Fruit fly (Drosophila melanogaster) whole organism, prepupa: ENCODE data around the gene csw.
A peak's percentile ranks its signal among the peaks of the same experiment; 100 is the strongest.

Experiments
- CG10669 ChIP-seq: fragments of 200-800 bp; sonication (Bioruptor generic); optimal IDR thresholded peaks from 3 replicates; lab custom pipeline; 2018; ENCODE audit warnings: missing biosample characterization, mild to moderate bottlenecking, missing genetic modification characterization, moderate library complexity
- CG11294 ChIP-seq: fragments of 200-800 bp; sonication (Bioruptor generic); IDR thresholded peaks from 2 replicates; pipeline ENCODE4 v1.3.6; 2022; ENCODE audit warnings: missing biosample characterization, missing genetic modification characterization
- CG11762 ChIP-seq: fragments of 200-800 bp; sonication (Bioruptor generic); optimal IDR thresholded peaks from 3 replicates; lab custom pipeline; 2016; ENCODE audit warnings: missing biosample characterization, missing genetic modification characterization; ENCODE audit not compliant: insufficient read depth
- CG15336 ChIP-seq: fragments of 200-800 bp; sonication (Bioruptor generic); IDR thresholded peaks from 2 replicates; pipeline ENCODE4 v1.3.6; 2022; ENCODE audit warnings: missing biosample characterization, missing genetic modification characterization
- CG1621 ChIP-seq: fragments of 200-800 bp; sonication (Bioruptor generic); optimal IDR thresholded peaks from 3 replicates; lab custom pipeline; 2018; ENCODE audit warnings: missing biosample characterization, mild to moderate bottlenecking, missing genetic modification characterization
- CG3032 ChIP-seq: fragments of 200-800 bp; optimal IDR thresholded peaks from 2 replicates; lab custom pipeline; 2019; ENCODE audit warnings: missing biosample characterization, mild to moderate bottlenecking, missing genetic modification characterization, moderate library complexity
- CG34406 ChIP-seq: fragments of 200-800 bp; sonication (Bioruptor generic); optimal IDR thresholded peaks from 3 replicates; lab custom pipeline; 2016; ENCODE audit warnings: missing biosample characterization, missing genetic modification characterization
- CG3919 ChIP-seq: fragments of 200-800 bp; sonication (Bioruptor generic); optimal IDR thresholded peaks from 3 replicates; lab custom pipeline; 2016; ENCODE audit warnings: missing biosample characterization, missing genetic modification characterization
- CG4318 ChIP-seq: fragments of 200-800 bp; sonication (Bioruptor generic); optimal IDR thresholded peaks from 3 replicates; lab custom pipeline; 2017; ENCODE audit warnings: missing biosample characterization, mild to moderate bottlenecking, missing genetic modification characterization
- CG6163 ChIP-seq: fragments of 200-800 bp; sonication (Bioruptor generic); IDR thresholded peaks from 3 replicates; pipeline ENCODE4 v1.3.6; 2022; ENCODE audit warnings: missing biosample characterization, missing genetic modification characterization
- CG6792 ChIP-seq: fragments of 200-800 bp; sonication (Bioruptor generic); optimal IDR thresholded peaks from 3 replicates; lab custom pipeline; 2016; ENCODE audit warnings: missing biosample characterization, missing genetic modification characterization
- CG7368 ChIP-seq: fragments of 200-800 bp; sonication (Bioruptor generic); optimal IDR thresholded peaks from 3 replicates; lab custom pipeline; 2016; ENCODE audit warnings: missing biosample characterization, missing genetic modification characterization
- CG8119 ChIP-seq: fragments of 200-800 bp; sonication (Bioruptor generic); IDR thresholded peaks from 3 replicates; pipeline ENCODE4 v1.3.6; 2022; ENCODE audit warnings: missing biosample characterization, missing genetic modification characterization
- CG8319 ChIP-seq: fragments of 200-800 bp; sonication (Bioruptor generic); optimal IDR thresholded peaks from 3 replicates; lab custom pipeline; 2016; ENCODE audit warnings: missing biosample characterization, missing genetic modification characterization
- CG8632 ChIP-seq: fragments of 200-800 bp; sonication (Bioruptor generic); optimal IDR thresholded peaks from 3 replicates; lab custom pipeline; 2016; ENCODE audit warnings: missing biosample characterization, missing genetic modification characterization
- CG9139 ChIP-seq: fragments of 200-800 bp; sonication (Bioruptor generic); optimal IDR thresholded peaks from 3 replicates; lab custom pipeline; 2017; ENCODE audit warnings: missing biosample characterization, mild to moderate bottlenecking, missing genetic modification characterization
- Eip78C ChIP-seq: fragments of 200-800 bp; sonication (Bioruptor generic); peaks from one replicate; lab custom pipeline; 2016; ENCODE audit warnings: missing biosample characterization, missing genetic modification characterization
- Eip93F ChIP-seq: fragments of 200-800 bp; sonication (Bioruptor generic); optimal IDR thresholded peaks from 2 replicates; lab custom pipeline; 2016; ENCODE audit warnings: missing biosample characterization, mild to moderate bottlenecking, missing genetic modification characterization
- Ets21C ChIP-seq: fragments of 200-800 bp; sonication (Bioruptor generic); optimal IDR thresholded peaks from 3 replicates; lab custom pipeline; 2016; ENCODE audit warnings: missing biosample characterization, missing genetic modification characterization
- Ets96B ChIP-seq: fragments of 200-800 bp; optimal IDR thresholded peaks from 2 replicates; lab custom pipeline; 2019; ENCODE audit warnings: missing biosample characterization, mild to moderate bottlenecking, missing genetic modification characterization, moderate library complexity
- Gug ChIP-seq: fragments of 200-800 bp; sonication (Bioruptor generic); IDR thresholded peaks from 2 replicates; pipeline ENCODE4 v1.3.6; 2022; ENCODE audit warnings: missing biosample characterization, missing genetic modification characterization
- Hr38 ChIP-seq: sonication (Bioruptor generic); optimal IDR thresholded peaks from 2 replicates; lab custom pipeline; 2016; ENCODE audit warnings: missing biosample characterization, missing genetic modification characterization
- Hr39 ChIP-seq: fragments of 200-800 bp; sonication (Bioruptor generic); optimal IDR thresholded peaks from 2 replicates; lab custom pipeline; 2016; ENCODE audit warnings: missing biosample characterization, missing genetic modification characterization
- Lpt ChIP-seq: fragments of 200-800 bp; sonication (Bioruptor generic); optimal IDR thresholded peaks from 3 replicates; lab custom pipeline; 2016; ENCODE audit warnings: missing biosample characterization, missing genetic modification characterization
- Met ChIP-seq: fragments of 200-800 bp; sonication (Bioruptor generic); optimal IDR thresholded peaks from 3 replicates; lab custom pipeline; 2016; ENCODE audit warnings: missing biosample characterization, missing genetic modification characterization
- OdsH ChIP-seq: fragments of 200-800 bp; sonication (Bioruptor generic); optimal IDR thresholded peaks from 3 replicates; lab custom pipeline; 2016; ENCODE audit warnings: missing biosample characterization, missing genetic modification characterization
- Sox102F ChIP-seq: fragments of 200-800 bp; sonication (Bioruptor generic); optimal IDR thresholded peaks from 2 replicates; lab custom pipeline; 2016; ENCODE audit warnings: missing biosample characterization, mild to moderate bottlenecking, missing genetic modification characterization
- Sox14 ChIP-seq: fragments of 200-800 bp; sonication (Bioruptor generic); optimal IDR thresholded peaks from 3 replicates; lab custom pipeline; 2016; ENCODE audit warnings: missing biosample characterization, missing genetic modification characterization
- achi ChIP-seq: fragments of 200-800 bp; sonication (Bioruptor generic); optimal IDR thresholded peaks from 3 replicates; lab custom pipeline; 2016; ENCODE audit warnings: missing biosample characterization, missing genetic modification characterization
- acj6 ChIP-seq: fragments of 200-800 bp; sonication (Bioruptor generic); optimal IDR thresholded peaks from 3 replicates; lab custom pipeline; 2016; ENCODE audit warnings: missing biosample characterization, missing genetic modification characterization
- cyc ChIP-seq: fragments of 200-800 bp; sonication (Bioruptor generic); optimal IDR thresholded peaks from 3 replicates; lab custom pipeline; 2016; ENCODE audit warnings: missing biosample characterization, missing genetic modification characterization
- dac ChIP-seq: fragments of 200-800 bp; sonication (Bioruptor generic); optimal IDR thresholded peaks from 2 replicates; lab custom pipeline; 2017; ENCODE audit warnings: missing biosample characterization, mild to moderate bottlenecking, missing genetic modification characterization
- dsx ChIP-seq: fragments of 200-800 bp; optimal IDR thresholded peaks from 3 replicates; lab custom pipeline; 2019; ENCODE audit warnings: missing biosample characterization, mild to moderate bottlenecking, missing genetic modification characterization, moderate library complexity; ENCODE audit not compliant: poor library complexity, severe bottlenecking
- esn ChIP-seq: fragments of 200-800 bp; sonication (Bioruptor generic); optimal IDR thresholded peaks from 2 replicates; lab custom pipeline; 2016; ENCODE audit warnings: missing biosample characterization, mild to moderate bottlenecking, missing genetic modification characterization, moderate library complexity
- fd85E ChIP-seq: fragments of 200-800 bp; sonication (Bioruptor generic); optimal IDR thresholded peaks from 3 replicates; lab custom pipeline; 2016; ENCODE audit warnings: missing biosample characterization, missing genetic modification characterization
- fkh ChIP-seq: fragments of 200-800 bp; sonication (Bioruptor generic); optimal IDR thresholded peaks from 3 replicates; lab custom pipeline; 2017; ENCODE audit warnings: missing biosample characterization, mild to moderate bottlenecking, missing genetic modification characterization, moderate library complexity
- lz ChIP-seq: fragments of 200-800 bp; sonication (Bioruptor generic); optimal IDR thresholded peaks from 3 replicates; lab custom pipeline; 2016; ENCODE audit warnings: missing biosample characterization, missing genetic modification characterization
- net ChIP-seq: fragments of 200-800 bp; sonication (Bioruptor generic); optimal IDR thresholded peaks from 3 replicates; lab custom pipeline; 2016; ENCODE audit warnings: missing biosample characterization, missing genetic modification characterization
- pdm3 ChIP-seq: fragments of 200-800 bp; sonication (Bioruptor generic); optimal IDR thresholded peaks from 3 replicates; lab custom pipeline; 2016; ENCODE audit warnings: missing biosample characterization, missing genetic modification characterization
- salr ChIP-seq, 2 experiments: fragments of 200-800 bp; sonication (Bioruptor generic); optimal IDR thresholded peaks; 3 replicates each; lab custom pipeline; 2016 to 2018; ENCODE audit warnings: missing biosample characterization in 2 of 2, missing genetic modification characterization in 2 of 2, mild to moderate bottlenecking in 1 of 2
- spab ChIP-seq: fragments of 200-800 bp; sonication (Bioruptor generic); optimal IDR thresholded peaks from 2 replicates; lab custom pipeline; 2017; ENCODE audit warnings: missing biosample characterization, mild to moderate bottlenecking, missing genetic modification characterization, missing genetic modification reagents
- ss ChIP-seq, 2 experiments: fragments of 200-800 bp; sonication (Bioruptor generic); optimal IDR thresholded peaks; 2 replicates in 1 of 2; 3 replicates in 1 of 2; lab custom pipeline; 2017 to 2018; ENCODE audit warnings: mild to moderate bottlenecking in 2 of 2, missing biosample characterization in 2 of 2, missing genetic modification characterization in 2 of 2, moderate library complexity in 1 of 2
- svp ChIP-seq: fragments of 200-800 bp; sonication (Bioruptor generic); peaks from one replicate; lab custom pipeline; 2016; ENCODE audit warnings: missing biosample characterization, missing genetic modification characterization
- vri ChIP-seq: fragments of 200-800 bp; sonication (Bioruptor generic); optimal IDR thresholded peaks from 3 replicates; lab custom pipeline; 2016; ENCODE audit warnings: missing biosample characterization, mild to moderate bottlenecking, missing genetic modification characterization

The csw gene

dm6 chrX:2136831-2137452 lies 42.9 kb downstream of the csw start (continued):
- TF ChIP-seq vri (GFP tag; lab: Kevin White, UChicago) (peak; percentile 99), Gug (GFP tag; lab: Robert Waterston, UW) (peak; percentile 100), dac (GFP tag; lab: Kevin White, UChicago) (peak; percentile 99), cyc (GFP tag; lab: Kevin White, UChicago) (peak; percentile 100), Hr38 (GFP tag; lab: Kevin White, UChicago) (peak; percentile 95), CG15336 (peak; percentile 100), CG10669 (peak; percentile 99), Ets21C (GFP tag; lab: Kevin White, UChicago) (peak; percentile 99), CG3032 (tag; lab: Kevin White, UChicago) (peak; percentile 100), CG7368 (GFP tag; lab: Kevin White, UChicago) (peak; percentile 99), dsx (GFP tag; lab: Kevin White, UChicago) (peak; percentile 99), Ets96B (tag; lab: Kevin White, UChicago) (peak; percentile 100), lz (GFP tag; lab: Kevin White, UChicago) (peak; percentile 100), Eip93F (GFP tag; lab: Kevin White, UChicago) (peak; percentile 100), Sox102F (peak; percentile 99), Met (GFP tag; lab: Kevin White, UChicago) (peak; percentile 100), spab (GFP tag; lab: Kevin White, UChicago) (peak; percentile 99), CG11762 (peak; percentile 99), OdsH (GFP tag; lab: Kevin White, UChicago) (peak; percentile 100), pdm3 (GFP tag; lab: Kevin White, UChicago) (peak; percentile 100), fd85E (GFP tag; lab: Kevin White, UChicago) (peak; percentile 98), esn (GFP tag; lab: Kevin White, UChicago) (peak; percentile 99), salr (GFP tag; optimal IDR thresholded peaks at IDR 0.05; lab: Kevin White, UChicago) (peak; percentile 96 to 100), CG6792 (GFP tag; lab: Kevin White, UChicago) (peak; percentile 100), Hr39 (GFP tag; lab: Kevin White, UChicago) (peak; percentile 100), achi (peak; percentile 99), ss (GFP tag; optimal IDR thresholded peaks at IDR 0.05; lab: Kevin White, UChicago) (peak; percentile 99)

- peak; percentile 98 for TF ChIP-seq Sox14 (GFP tag; lab: Kevin White, UChicago)
- peak; percentile 98 for TF ChIP-seq achi
- TF ChIP-seq fkh (GFP tag; lab: Kevin White, UChicago), result peak; percentile 81
- TF ChIP-seq Lpt (GFP tag; lab: Kevin White, UChicago), result peak; percentile 98
- TF ChIP-seq fd85E (GFP tag; lab: Kevin White, UChicago), result peak; percentile 91
- TF ChIP-seq acj6 (GFP tag; lab: Kevin White, UChicago), result peak; percentile 98
- TF ChIP-seq CG11762, result peak; percentile 99
- TF ChIP-seq vri (GFP tag; lab: Kevin White, UChicago), result peak; percentile 95
- peak; percentile 97 for TF ChIP-seq CG6163 (GFP tag; lab: Robert Waterston, UW)
- peak; percentile 97 for TF ChIP-seq esn (GFP tag; lab: Kevin White, UChicago)
- TF ChIP-seq OdsH (GFP tag; lab: Kevin White, UChicago), result peak; percentile 99
- peak; percentile 95 for TF ChIP-seq CG7368 (GFP tag; lab: Kevin White, UChicago)
- peak; percentile 98 for TF ChIP-seq CG4318 (GFP tag; lab: Kevin White, UChicago)
- TF ChIP-seq Eip78C (GFP tag; lab: Kevin White, UChicago), result peak; percentile 99
- TF ChIP-seq pdm3 (GFP tag; lab: Kevin White, UChicago), result peak; percentile 98
- peak; percentile 97 for TF ChIP-seq CG9139 (GFP tag; lab: Kevin White, UChicago)
- peak; percentile 98 for TF ChIP-seq CG11294
- peak; percentile 100 for TF ChIP-seq CG15336
- TF ChIP-seq salr (GFP tag; optimal IDR thresholded peaks at IDR 0.05; lab: Kevin White, UChicago), result peak; percentile 94 to 96
- TF ChIP-seq CG8632 (GFP tag; lab: Kevin White, UChicago), result peak; percentile 99
- peak; percentile 99 for TF ChIP-seq CG3032 (tag; lab: Kevin White, UChicago)
- TF ChIP-seq net (GFP tag; lab: Kevin White, UChicago), result peak; percentile 97
- peak; percentile 98 for TF ChIP-seq CG3919 (GFP tag; lab: Kevin White, UChicago)
- peak; percentile 99 for TF ChIP-seq CG34406 (GFP tag; lab: Kevin White, UChicago)
- TF ChIP-seq svp (GFP tag; lab: Kevin White, UChicago), result peak; percentile 97
- peak; percentile 99 for TF ChIP-seq CG8119 (GFP tag; lab: Robert Waterston, UW)
- TF ChIP-seq CG8319 (GFP tag; lab: Kevin White, UChicago), result peak; percentile 97
- TF ChIP-seq CG10669, result peak; percentile 99
- TF ChIP-seq lz (GFP tag; lab: Kevin White, UChicago), result peak; percentile 98
- peak; percentile 97 for TF ChIP-seq Eip93F (GFP tag; lab: Kevin White, UChicago)
- peak; percentile 97 for TF ChIP-seq CG1621 (tag; lab: Kevin White, UChicago)
- TF ChIP-seq spab (GFP tag; lab: Kevin White, UChicago), result peak; percentile 97
- TF ChIP-seq ss (GFP tag; optimal IDR thresholded peaks at IDR 0.05; lab: Kevin White, UChicago), result peak; percentile 97 to 99
Measured at dm6 chrX:2137587-2138341, 43.7 kb downstream of the csw start.
